Worm (Caenorhabditis elegans) whole organism, midembryonic: ENCODE measurements around the gene F59A1.11.

ENCODE experiments used
- klf-2 ChIP-seq: fragments of 200-800 bp; sonication (Bioruptor generic); conservative IDR thresholded peaks from 2 replicates; pipeline ENCODE4 v1.3.6; 2022; ENCODE audit warnings: missing genetic modification reagents, missing genetic modification characterization, missing compliant biosample characterization
- ztf-29 ChIP-seq: fragments of 200-800 bp; sonication (Bioruptor generic); IDR thresholded peaks from 2 replicates; pipeline ENCODE4 v1.3.6; 2022; ENCODE audit warnings: missing genetic modification reagents, missing genetic modification characterization, missing compliant biosample characterization

DNA sequence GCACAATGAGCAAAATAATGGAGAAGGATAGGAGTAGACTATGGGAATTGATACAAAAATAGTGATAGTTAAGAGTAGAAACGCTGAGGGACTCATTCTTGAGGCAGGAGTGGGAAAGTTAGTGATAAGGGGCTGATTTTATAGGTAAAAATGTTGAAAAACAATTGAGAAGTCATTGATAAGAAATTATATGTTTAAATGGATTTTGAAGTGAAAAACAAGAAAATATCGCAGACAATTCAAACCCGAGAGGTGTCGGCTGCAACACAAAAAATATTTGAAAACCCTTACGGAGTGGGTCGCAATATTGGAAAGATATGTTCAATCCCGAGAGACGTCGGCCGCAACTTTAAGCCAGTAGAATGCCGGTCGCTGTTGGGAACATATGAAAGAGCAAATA lies 30.9 kb upstream of the F59A1.11 start, which contains the start of gene spp-29:
- TF ChIP-seq klf-2 (GFP tag; lab: Robert Waterston, UW) = no peak
- TF ChIP-seq ztf-29 = no peak
